Fruit fly (Drosophila melanogaster): Measurements from ENCODE around the gene CG9636.

Gene CG9636

dm6 chr3R:8264302-8265080 lies 20.9 kb upstream of the CG9636 start, which contains the start of the genes RPA1 and Mcm2 (continued):
- peak; percentile 84 for TF ChIP-seq CG12155 (GFP tag; optimal IDR thresholded peaks at IDR 0.05)
- no peak for TF ChIP-seq cad (GFP tag; optimal IDR thresholded peaks at IDR 0.05)
- peak; percentile 93 for TF ChIP-seq CoRest (tag; optimal IDR thresholded peaks at IDR 0.05)
- TF ChIP-seq chinmo (GFP tag; IDR thresholded peaks at IDR 0.05; ENCODE audit: partially characterized antibody) = no peak
- peak; percentile 68 for TF ChIP-seq CG5245 (GFP tag; optimal IDR thresholded peaks at IDR 0.05)
- TF ChIP-seq CG17612 (GFP tag; IDR thresholded peaks at IDR 0.05) = no peak
- peak; percentile 35 for TF ChIP-seq CG18011 (GFP tag; optimal IDR thresholded peaks at IDR 0.05)
- TF ChIP-seq CG10979 (tag; optimal IDR thresholded peaks at IDR 0.05) = peak; percentile 66
- peak; percentile 78 for TF ChIP-seq CG15269 (tag; optimal IDR thresholded peaks at IDR 0.05)
- TF ChIP-seq pho (GFP tag; optimal IDR thresholded peaks at IDR 0.05) = peak; percentile 68
- peak; percentile 80 for TF ChIP-seq Nf-YC (tag; optimal IDR thresholded peaks at IDR 0.05)
- TF ChIP-seq CG2875 (GFP tag; optimal IDR thresholded peaks at IDR 0.05) = peak; percentile 28
- TF ChIP-seq CG7271 (tag; optimal IDR thresholded peaks at IDR 0.05) = no peak
- no peak for TF ChIP-seq CG12769 (tag; optimal IDR thresholded peaks at IDR 0.05)
- no peak for TF ChIP-seq Asciz (GFP tag; optimal IDR thresholded peaks at IDR 0.05)
- 0 out of 2 replicates have a peak, but pooled peaks have one; percentile 19 for TF ChIP-seq gsb (GFP tag; IDR thresholded peaks at IDR 0.05)
- TF ChIP-seq stwl (tag; optimal IDR thresholded peaks at IDR 0.05) = peak; percentile 42
- peak; percentile 50 for TF ChIP-seq Blimp-1 (GFP tag; optimal IDR thresholded peaks at IDR 0.05)
- TF ChIP-seq bcd (GFP tag; optimal IDR thresholded peaks at IDR 0.05) = peak; percentile 83
- TF ChIP-seq mam (GFP tag; optimal IDR thresholded peaks at IDR 0.05) = peak; percentile 74
- TF ChIP-seq knrl (GFP tag; IDR thresholded peaks at IDR 0.05; ENCODE audit: partially characterized antibody) = no peak; the same call in 2 of the 3 replicates
- TF ChIP-seq CG4404 (GFP tag; IDR thresholded peaks at IDR 0.05) = peak; percentile 65
- TF ChIP-seq tio (GFP tag; optimal IDR thresholded peaks at IDR 0.05) = peak; percentile 86
- peak; percentile 81 for TF ChIP-seq CG8924 (tag; optimal IDR thresholded peaks at IDR 0.05)
- peak; percentile 98 for TF ChIP-seq grau (tag; optimal IDR thresholded peaks at IDR 0.05)
- peak; percentile 74 for TF ChIP-seq CG11247 (GFP tag; IDR thresholded peaks at IDR 0.05)
- TF ChIP-seq HHEX (GFP tag; optimal IDR thresholded peaks at IDR 0.05) = peak; percentile 55
- no peak for TF ChIP-seq bowl (GFP tag; IDR thresholded peaks at IDR 0.05)
- TF ChIP-seq Drgx (GFP tag; IDR thresholded peaks at IDR 0.05) = peak; percentile 72
- peak; percentile 83 for TF ChIP-seq CG4328 (GFP tag; optimal IDR thresholded peaks at IDR 0.05)
- peak; percentile 80 for TF ChIP-seq CG18619 (GFP tag; optimal IDR thresholded peaks at IDR 0.05)
- no peak for TF ChIP-seq sima (GFP tag; optimal IDR thresholded peaks at IDR 0.05)
- peak; percentile 93 for TF ChIP-seq E2f1 (GFP tag; IDR thresholded peaks at IDR 0.05)
- TF ChIP-seq CG12071 (GFP tag; optimal IDR thresholded peaks at IDR 0.05) = no peak
- peak; percentile 68 for TF ChIP-seq B-H2 (GFP tag; optimal IDR thresholded peaks at IDR 0.05)
- TF ChIP-seq ase (GFP tag; IDR thresholded peaks at IDR 0.05) = peak; percentile 69; the same call in 1 of the 3 replicates
- no peak for TF ChIP-seq vfl (GFP tag; optimal IDR thresholded peaks at IDR 0.05)
- peak; percentile 33 for TF ChIP-seq CG8359 (GFP tag; optimal IDR thresholded peaks at IDR 0.05; ENCODE audit: borderline replicate concordance)
- peak; percentile 65 for TF ChIP-seq YL-1 (GFP tag; optimal IDR thresholded peaks at IDR 0.05)
- peak; percentile 43; the same call in 1 of the 2 replicates for TF ChIP-seq CG8765 (GFP tag; IDR thresholded peaks at IDR 0.05)
- peak; percentile 95 for TF ChIP-seq CG17361 (GFP tag; IDR thresholded peaks at IDR 0.05)
- peak; percentile 78 for TF ChIP-seq MBD-R2 (GFP tag; IDR thresholded peaks at IDR 0.05)
- no peak for TF ChIP-seq CG12744 (GFP tag; optimal IDR thresholded peaks at IDR 0.05)
- peak; percentile 14 for TF ChIP-seq p53 (GFP tag; optimal IDR thresholded peaks at IDR 0.05)
- peak; percentile 15; the same call in 1 of the 2 replicates for TF ChIP-seq Scr (GFP tag; IDR thresholded peaks at IDR 0.05; ENCODE audit: partially characterized antibody)
- peak; percentile 41 for TF ChIP-seq CG4617 (GFP tag; optimal IDR thresholded peaks at IDR 0.05; ENCODE audit: borderline replicate concordance)
- peak; percentile 82 for TF ChIP-seq NfI (GFP tag; optimal IDR thresholded peaks at IDR 0.05)
- peak; percentile 38 for TF ChIP-seq CG3407 (GFP tag; optimal IDR thresholded peaks at IDR 0.05)
- no peak for TF ChIP-seq fru (optimal IDR thresholded peaks at IDR 0.05)

Measured in whole organism, embryonic.